Worm (Caenorhabditis elegans) whole organism, L2 larva: Measurements from ENCODE around the gene F41B5.12.

Experiments used
- C34F6.9 ChIP-seq: fragments of 150-350 bp; optimal IDR thresholded peaks from 2 replicates; lab custom pipeline; 2014; ENCODE audit warnings: missing biosample characterization, missing genetic modification characterization
- F13H6.1 ChIP-seq: sonication (generic microtip); optimal IDR thresholded peaks from 2 replicates; lab custom pipeline; 2016; ENCODE audit warnings: missing genetic modification characterization, missing compliant biosample characterization
- R02D3.7 ChIP-seq: fragments of 150-350 bp; optimal IDR thresholded peaks from 2 replicates; lab custom pipeline; 2014; ENCODE audit warnings: missing biosample characterization, missing genetic modification characterization
- Y55F3AM.14 ChIP-seq: fragments of 200-800 bp; sonication (Bioruptor generic); optimal IDR thresholded peaks from 2 replicates; lab custom pipeline; 2018; ENCODE audit warnings: mild to moderate bottlenecking, missing genetic modification characterization, missing compliant biosample characterization
- ZK546.5 ChIP-seq: sonication (generic microtip); optimal IDR thresholded peaks from 2 replicates; lab custom pipeline; 2017; ENCODE audit warnings: missing biosample characterization, missing genetic modification characterization
- alr-1 ChIP-seq: fragments of 150-350 bp; optimal IDR thresholded peaks from 2 replicates; lab custom pipeline; 2014; ENCODE audit warnings: missing biosample characterization, missing genetic modification characterization
- aly-2 ChIP-seq: fragments of 150-350 bp; optimal IDR thresholded peaks from 2 replicates; lab custom pipeline; 2014; ENCODE audit warnings: missing biosample characterization, missing genetic modification characterization
- blmp-1 ChIP-seq: sonication (generic microtip); optimal IDR thresholded peaks from 2 replicates; lab custom pipeline; 2017; ENCODE audit warnings: missing genetic modification characterization, mild to moderate bottlenecking, missing compliant biosample characterization, antibody characterized with exemption, moderate library complexity; ENCODE audit not compliant: insufficient read depth
- ceh-16 ChIP-seq: fragments of 150-350 bp; optimal IDR thresholded peaks from 2 replicates; lab custom pipeline; 2014; ENCODE audit warnings: missing biosample characterization, missing genetic modification characterization
- ceh-82 ChIP-seq: fragments of 150-350 bp; optimal IDR thresholded peaks from 2 replicates; lab custom pipeline; 2014; ENCODE audit warnings: missing biosample characterization, missing genetic modification characterization
- crh-2 ChIP-seq: sonication (generic microtip); optimal IDR thresholded peaks from 2 replicates; lab custom pipeline; 2017; ENCODE audit warnings: missing biosample characterization, missing genetic modification characterization
- dmd-4 ChIP-seq: sonication (generic microtip); optimal IDR thresholded peaks from 2 replicates; lab custom pipeline; 2017; ENCODE audit warnings: missing biosample characterization, missing genetic modification characterization
- egl-27 ChIP-seq: sonication (generic microtip); optimal IDR thresholded peaks from 3 replicates; lab custom pipeline; 2017; ENCODE audit warnings: missing biosample characterization, missing genetic modification reagents, missing genetic modification characterization
- fos-1 ChIP-seq: fragments of 150-350 bp; optimal IDR thresholded peaks from 2 replicates; lab custom pipeline; 2014; ENCODE audit warnings: missing biosample characterization, missing genetic modification characterization
- gmeb-1 ChIP-seq: fragments of 150-350 bp; optimal IDR thresholded peaks from 2 replicates; lab custom pipeline; 2014; ENCODE audit warnings: missing biosample characterization, missing genetic modification characterization
- lin-39 ChIP-seq: fragments of 150-350 bp; optimal IDR thresholded peaks from 2 replicates; lab custom pipeline; 2014; ENCODE audit warnings: missing biosample characterization, missing genetic modification reagents, missing genetic modification characterization
- lsy-2 ChIP-seq, 2 experiments: fragments of 150-350 bp in 1 of 2; sonication (generic microtip) in 1 of 2; optimal IDR thresholded peaks; 2 replicates each; lab custom pipeline; 2014 to 2017; ENCODE audit warnings: missing biosample characterization in 2 of 2, missing genetic modification characterization in 2 of 2
- mbf-1 ChIP-seq: sonication (generic microtip); optimal IDR thresholded peaks from 2 replicates; lab custom pipeline; 2017; ENCODE audit warnings: missing biosample characterization, missing genetic modification characterization
- nhr-10 ChIP-seq: sonication (generic microtip); optimal IDR thresholded peaks from 2 replicates; lab custom pipeline; 2017; ENCODE audit warnings: missing biosample characterization, missing genetic modification characterization
- nhr-11 ChIP-seq: fragments of 150-350 bp; optimal IDR thresholded peaks from 2 replicates; lab custom pipeline; 2014; ENCODE audit warnings: missing biosample characterization, missing genetic modification characterization
- nhr-12 ChIP-seq: fragments of 150-350 bp; optimal IDR thresholded peaks from 2 replicates; lab custom pipeline; 2014; ENCODE audit warnings: missing biosample characterization, missing genetic modification characterization
- nhr-129 ChIP-seq: fragments of 150-350 bp; optimal IDR thresholded peaks from 2 replicates; lab custom pipeline; 2014; ENCODE audit warnings: missing biosample characterization, missing genetic modification characterization
- nhr-21 ChIP-seq: fragments of 150-350 bp; optimal IDR thresholded peaks from 2 replicates; lab custom pipeline; 2014; ENCODE audit warnings: missing biosample characterization, missing genetic modification characterization
- nhr-23 ChIP-seq: fragments of 150-350 bp; optimal IDR thresholded peaks from 2 replicates; lab custom pipeline; 2014; ENCODE audit warnings: missing biosample characterization, missing genetic modification reagents, missing genetic modification characterization
- nhr-237 ChIP-seq: fragments of 150-350 bp; optimal IDR thresholded peaks from 2 replicates; lab custom pipeline; 2014; ENCODE audit warnings: missing biosample characterization, missing genetic modification characterization
- nhr-25 ChIP-seq: fragments of 150-350 bp; sonication (generic microtip); optimal IDR thresholded peaks from 3 replicates; lab custom pipeline; 2014; ENCODE audit warnings: missing biosample characterization, missing genetic modification characterization
- nhr-77 ChIP-seq: fragments of 150-350 bp; optimal IDR thresholded peaks from 2 replicates; lab custom pipeline; 2014; ENCODE audit warnings: missing biosample characterization, missing genetic modification characterization
- peb-1 ChIP-seq: fragments of 150-350 bp; optimal IDR thresholded peaks from 2 replicates; lab custom pipeline; 2014; ENCODE audit warnings: missing biosample characterization, missing genetic modification characterization
- sem-4 ChIP-seq: fragments of 150-350 bp; optimal IDR thresholded peaks from 2 replicates; lab custom pipeline; 2014; ENCODE audit warnings: missing biosample characterization, missing genetic modification reagents, missing genetic modification characterization
- skn-1 ChIP-seq: sonication (generic microtip); optimal IDR thresholded peaks from 2 replicates; lab custom pipeline; 2017; ENCODE audit warnings: missing biosample characterization, missing genetic modification characterization
- sma-3 ChIP-seq: sonication (generic microtip); optimal IDR thresholded peaks from 2 replicates; lab custom pipeline; 2016; ENCODE audit warnings: missing genetic modification reagents, missing genetic modification characterization, missing compliant biosample characterization
- sma-9 ChIP-seq, 2 experiments: fragments of 150-350 bp in 1 of 2; sonication (generic microtip) in 1 of 2; optimal IDR thresholded peaks; 2 replicates each; lab custom pipeline; 2014 to 2016; ENCODE audit warnings: missing genetic modification characterization in 2 of 2, mild to moderate bottlenecking in 1 of 2, missing biosample characterization in 1 of 2, missing compliant biosample characterization in 1 of 2, missing genetic modification reagents in 1 of 2, moderate library complexity in 1 of 2
- snpc-4 ChIP-seq: fragments of 150-350 bp; optimal IDR thresholded peaks from 2 replicates; lab custom pipeline; 2014; ENCODE audit warnings: missing biosample characterization, missing genetic modification characterization
- unc-39 ChIP-seq: fragments of 150-350 bp; optimal IDR thresholded peaks from 2 replicates; lab custom pipeline; 2014; ENCODE audit warnings: missing biosample characterization, missing genetic modification characterization
- unc-55 ChIP-seq: fragments of 150-350 bp; sonication (generic microtip); optimal IDR thresholded peaks from 3 replicates; lab custom pipeline; 2014; ENCODE audit warnings: missing biosample characterization, missing genetic modification reagents, missing genetic modification characterization
- zag-1 ChIP-seq: fragments of 150-350 bp; optimal IDR thresholded peaks from 2 replicates; lab custom pipeline; 2014; ENCODE audit warnings: missing biosample characterization, missing genetic modification characterization
- ztf-1 ChIP-seq: fragments of 200-800 bp; sonication (Bioruptor generic); conservative IDR thresholded peaks from 2 replicates; pipeline ENCODE4 v1.3.6; 2022; ENCODE audit warnings: missing genetic modification characterization, missing compliant biosample characterization
- ztf-11 ChIP-seq: sonication (generic microtip); optimal IDR thresholded peaks from 2 replicates; lab custom pipeline; 2017; ENCODE audit warnings: missing biosample characterization, missing genetic modification characterization
- ztf-4 ChIP-seq: fragments of 150-350 bp; optimal IDR thresholded peaks from 2 replicates; lab custom pipeline; 2014; ENCODE audit warnings: missing biosample characterization, missing genetic modification characterization

F41B5.12 gene

ce11 chrV:2242630-2243029 is 18.1 kb upstream of the F41B5.12 start, which contains the start of gene cyp-33C3:
cyp-33C3 (plus strand) TSS chrV:2242778.
- no peak for TF ChIP-seq blmp-1
- TF ChIP-seq fos-1 (tag; lab: Kevin White, UChicago) = no peak
- no peak for TF ChIP-seq ceh-82
- no peak for TF ChIP-seq nhr-21 (tag; lab: Kevin White, UChicago)
- TF ChIP-seq zag-1 = no peak
- TF ChIP-seq, all 48 proteins: peak for 0

- TF ChIP-seq sma-9 (GFP tag; optimal IDR thresholded peaks at IDR 0.05; lab: Kevin White, UChicago) (peak; percentile 74), sma-9 (tag; optimal IDR thresholded peaks at IDR 0.05; lab: Kevin White, UChicago) (no peak), fos-1 (tag; lab: Kevin White, UChicago) (peak; percentile 44), lsy-2 (tag; optimal IDR thresholded peaks at IDR 0.05; lab: Kevin White, UChicago) (no peak), gmeb-1 (tag; lab: Kevin White, UChicago) (peak; percentile 28), sma-3 (peak; percentile 5), ceh-16 (tag; lab: Kevin White, UChicago) (no peak), ztf-4 (tag; lab: Kevin White, UChicago) (no peak), Y55F3AM.14 (GFP tag; lab: Kevin White, UChicago) (no peak), alr-1 (no peak), nhr-129 (tag; lab: Kevin White, UChicago) (peak; percentile 26), snpc-4 (tag; lab: Kevin White, UChicago) (no peak), unc-55 (GFP tag; lab: Kevin White, UChicago) (peak; percentile 2), ztf-1 (GFP tag; lab: Robert Waterston, UW) (no peak), dmd-4 (tag; lab: Kevin White, UChicago) (no peak)
Observed at ce11 chrV:2244751-2245150, 16.0 kb upstream of the F41B5.12 start, which contains the start of gene cyp-33C5. cyp-33C5 (plus strand) TSS chrV:2245004.

ce11 chrV:2249310-2249709 is 11.4 kb upstream of the F41B5.12 start, which contains the start of gene cyp-33C6:
cyp-33C6 (minus strand) TSS chrV:2249410.
- TF ChIP-seq nhr-25 (tag; lab: Kevin White, UChicago) = no peak
- no peak for TF ChIP-seq nhr-21 (tag; lab: Kevin White, UChicago)
- no peak for TF ChIP-seq crh-2
- TF ChIP-seq, all 48 proteins: peak for 0

- no peak for TF ChIP-seq Y55F3AM.14 (GFP tag; lab: Kevin White, UChicago)
- no peak for TF ChIP-seq lsy-2 (tag; optimal IDR thresholded peaks at IDR 0.05; lab: Kevin White, UChicago)
- TF ChIP-seq sem-4 (tag; lab: Kevin White, UChicago) = no peak
- TF ChIP-seq ztf-1 (GFP tag; lab: Robert Waterston, UW) = no peak
- TF ChIP-seq lin-39 (tag; lab: Kevin White, UChicago) = no peak
- TF ChIP-seq skn-1 (tag; lab: Kevin White, UChicago) = peak; percentile 10
- no peak for TF ChIP-seq nhr-10 (tag; lab: Kevin White, UChicago)
- TF ChIP-seq sma-9 (GFP tag; optimal IDR thresholded peaks at IDR 0.05; lab: Kevin White, UChicago) = peak; percentile 64
- no peak for TF ChIP-seq sma-9 (tag; optimal IDR thresholded peaks at IDR 0.05; lab: Kevin White, UChicago)
- TF ChIP-seq ceh-82 = no peak
- TF ChIP-seq ZK546.5 (tag; lab: Kevin White, UChicago) = no peak
- no peak for TF ChIP-seq nhr-237
- TF ChIP-seq F13H6.1 = no peak
- TF ChIP-seq nhr-12 (tag; lab: Kevin White, UChicago) = no peak
- TF ChIP-seq sma-3 = no peak
- TF ChIP-seq peb-1 (tag; lab: Kevin White, UChicago) = no peak
- no peak for TF ChIP-seq nhr-23 (tag; lab: Kevin White, UChicago)
- TF ChIP-seq unc-39 (tag; lab: Kevin White, UChicago) = no peak
- peak; percentile 17 for TF ChIP-seq C34F6.9 (tag; lab: Kevin White, UChicago)
- TF ChIP-seq nhr-77 (tag; lab: Kevin White, UChicago) = no peak
- TF ChIP-seq crh-2 = peak; percentile 46
- peak; percentile 59 for TF ChIP-seq nhr-129 (tag; lab: Kevin White, UChicago)
- peak; percentile 81 for TF ChIP-seq fos-1 (tag; lab: Kevin White, UChicago)
- TF ChIP-seq blmp-1 = no peak
- no peak for TF ChIP-seq ceh-16 (tag; lab: Kevin White, UChicago)
- TF ChIP-seq gmeb-1 (tag; lab: Kevin White, UChicago) = peak; percentile 35
- TF ChIP-seq dmd-4 (tag; lab: Kevin White, UChicago) = no peak
- no peak for TF ChIP-seq ztf-4 (tag; lab: Kevin White, UChicago)
- no peak for TF ChIP-seq R02D3.7 (tag; lab: Kevin White, UChicago)
- TF ChIP-seq egl-27 (tag; lab: Kevin White, UChicago) = no peak
- no peak for TF ChIP-seq ztf-11 (tag; lab: Kevin White, UChicago)
- no peak for TF ChIP-seq alr-1
- no peak for TF ChIP-seq zag-1
- no peak for TF ChIP-seq nhr-11 (tag; lab: Kevin White, UChicago)
- TF ChIP-seq aly-2 = no peak
- no peak for TF ChIP-seq mbf-1 (tag; lab: Kevin White, UChicago)
Observed at ce11 chrV:2250126-2250590, 10.6 kb upstream of the F41B5.12 start, which contains the start of gene cyp-33C7. cyp-33C7 (plus strand) TSS chrV:2250540.
